Fruit fly (Drosophila melanogaster) whole organism, pupa: ENCODE data around the gene SKIP.

Experiments used
- CG10348 ChIP-seq: fragments of 200-800 bp; sonication (Bioruptor generic); IDR thresholded peaks from 2 replicates; pipeline ENCODE4 v1.3.6; 2022; ENCODE audit warnings: missing biosample characterization, missing genetic modification characterization
- CG12605 ChIP-seq: fragments of 200-800 bp; sonication (Bioruptor generic); IDR thresholded peaks from 2 replicates; pipeline ENCODE4 v1.3.6; 2022; ENCODE audit warnings: missing biosample characterization, missing genetic modification characterization
- CG13204 ChIP-seq: fragments of 200-800 bp; sonication (Bioruptor generic); optimal IDR thresholded peaks from 2 replicates; lab custom pipeline; 2018; ENCODE audit warnings: missing biosample characterization, mild to moderate bottlenecking, missing genetic modification characterization, moderate library complexity
- CG14655 ChIP-seq: fragments of 200-800 bp; sonication (Bioruptor generic); optimal IDR thresholded peaks from 3 replicates; lab custom pipeline; 2017; ENCODE audit warnings: mild to moderate bottlenecking, missing biosample characterization, missing genetic modification reagents, missing genetic modification characterization
- CG15710 ChIP-seq: fragments of 200-800 bp; sonication (Bioruptor generic); optimal IDR thresholded peaks from 2 replicates; lab custom pipeline; 2018; ENCODE audit warnings: missing biosample characterization, mild to moderate bottlenecking, missing genetic modification characterization, moderate library complexity
- CG17806 ChIP-seq: fragments of 200-800 bp; sonication (Bioruptor generic); optimal IDR thresholded peaks from 2 replicates; lab custom pipeline; 2018; ENCODE audit warnings: missing biosample characterization, mild to moderate bottlenecking, missing genetic modification characterization, moderate library complexity
- CG32121 ChIP-seq: fragments of 200-800 bp; sonication (Bioruptor generic); IDR thresholded peaks from 2 replicates; pipeline ENCODE4 v1.3.6; 2022; ENCODE audit warnings: missing biosample characterization, missing genetic modification characterization
- CG34367 ChIP-seq: fragments of 200-800 bp; sonication (Bioruptor generic); optimal IDR thresholded peaks from 2 replicates; lab custom pipeline; 2018; ENCODE audit warnings: missing biosample characterization, mild to moderate bottlenecking, missing genetic modification characterization
- CG4496 ChIP-seq: fragments of 200-800 bp; sonication (Bioruptor generic); IDR thresholded peaks from 3 replicates; pipeline ENCODE4 v1.3.6; 2022; ENCODE audit warnings: missing biosample characterization, missing genetic modification characterization
- CG8159 ChIP-seq: fragments of 200-800 bp; sonication (Bioruptor generic); optimal IDR thresholded peaks from 3 replicates; lab custom pipeline; 2018; ENCODE audit warnings: missing biosample characterization, mild to moderate bottlenecking, missing genetic modification characterization, moderate library complexity
- CG8301 ChIP-seq: fragments of 200-800 bp; sonication (Bioruptor generic); optimal IDR thresholded peaks from 2 replicates; lab custom pipeline; 2018; ENCODE audit warnings: missing biosample characterization, mild to moderate bottlenecking, missing genetic modification characterization
- CG9948 ChIP-seq: fragments of 200-800 bp; sonication (Bioruptor generic); optimal IDR thresholded peaks from 2 replicates; lab custom pipeline; 2018; ENCODE audit warnings: missing biosample characterization, mild to moderate bottlenecking, missing genetic modification characterization, moderate library complexity
- D1 ChIP-seq: fragments of 200-800 bp; sonication (Bioruptor generic); optimal IDR thresholded peaks from 2 replicates; lab custom pipeline; 2018; ENCODE audit warnings: missing biosample characterization, mild to moderate bottlenecking, missing genetic modification characterization, moderate library complexity
- EcR ChIP-seq: fragments of 200-800 bp; sonication (Bioruptor generic); optimal IDR thresholded peaks from 3 replicates; lab custom pipeline; 2019; ENCODE audit warnings: missing biosample characterization, missing genetic modification characterization, mild to moderate bottlenecking, moderate library complexity, missing genetic modification reagents
- Ets98B ChIP-seq: fragments of 200-800 bp; sonication (Bioruptor generic); IDR thresholded peaks from 2 replicates; pipeline ENCODE4 v1.3.6; 2022; ENCODE audit warnings: missing biosample characterization, missing genetic modification characterization
- Pif1A ChIP-seq: fragments of 200-800 bp; sonication (Bioruptor generic); optimal IDR thresholded peaks from 3 replicates; lab custom pipeline; 2016; ENCODE audit warnings: missing biosample characterization, missing genetic modification characterization
- Pif1B ChIP-seq: fragments of 200-800 bp; sonication (Bioruptor generic); optimal IDR thresholded peaks from 3 replicates; lab custom pipeline; 2016; ENCODE audit warnings: missing biosample characterization, missing genetic modification characterization
- Snoo ChIP-seq: fragments of 200-800 bp; sonication (Bioruptor generic); optimal IDR thresholded peaks from 3 replicates; lab custom pipeline; 2017; ENCODE audit warnings: missing biosample characterization, mild to moderate bottlenecking, missing genetic modification characterization, inconsistent platforms
- fd96Ca ChIP-seq: fragments of 200-800 bp; sonication (Bioruptor generic); IDR thresholded peaks from 3 replicates; pipeline ENCODE4 v1.3.6; 2022; ENCODE audit warnings: missing biosample characterization, missing genetic modification characterization
- gl ChIP-seq: fragments of 200-800 bp; sonication (Bioruptor generic); optimal IDR thresholded peaks from 2 replicates; lab custom pipeline; 2018; ENCODE audit warnings: missing biosample characterization, mild to moderate bottlenecking, missing genetic modification characterization
- rn ChIP-seq: fragments of 200-800 bp; sonication (Bioruptor generic); IDR thresholded peaks from 2 replicates; pipeline ENCODE4 v1.3.6; 2022; ENCODE audit warnings: missing biosample characterization, missing genetic modification characterization

Gene SKIP

DNA sequence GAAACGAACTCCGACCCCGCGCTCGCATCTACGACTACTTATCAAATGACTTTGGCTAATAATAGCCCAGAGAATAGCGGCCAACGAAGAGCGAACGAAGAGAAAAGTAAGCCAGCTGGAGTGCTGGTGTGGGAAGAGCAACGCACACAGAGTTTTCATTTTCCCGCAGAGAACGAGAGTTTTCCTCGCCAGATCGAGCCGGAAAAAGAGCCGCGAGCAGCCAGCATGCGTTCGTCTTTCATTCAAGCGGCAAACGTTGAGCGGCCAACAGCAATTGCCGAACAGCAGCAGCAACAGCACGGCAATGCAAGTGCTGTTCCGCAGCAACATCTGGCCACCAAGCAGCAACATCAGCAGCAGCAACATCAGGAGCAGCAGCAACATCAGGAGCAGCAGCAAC is 8.8 kb upstream of the SKIP start:
- TF ChIP-seq CG14655 (GFP tag; lab: Kevin White, UChicago) = no peak
- TF ChIP-seq Ets98B (GFP tag; lab: Robert Waterston, UW) = peak; percentile 53; the same call in 1 of the 2 replicates
- TF ChIP-seq fd96Ca (GFP tag; lab: Robert Waterston, UW) = 0 out of 3 replicates have a peak, but pooled peaks have one; percentile 22
- no peak for TF ChIP-seq CG8159 (tag; lab: Kevin White, UChicago)
- no peak for TF ChIP-seq CG13204 (GFP tag; lab: Kevin White, UChicago)
- TF ChIP-seq CG15710 (tag; lab: Kevin White, UChicago) = no peak
- no peak for TF ChIP-seq Pif1B (GFP tag; lab: Kevin White, UChicago)
- TF ChIP-seq CG4496 (GFP tag; lab: Robert Waterston, UW) = no peak
- no peak for TF ChIP-seq gl (tag; lab: Kevin White, UChicago)
- no peak for TF ChIP-seq CG8301 (tag; lab: Kevin White, UChicago)
- TF ChIP-seq rn (GFP tag; lab: Robert Waterston, UW) = no peak
- TF ChIP-seq CG34367 = no peak
- TF ChIP-seq CG10348 = no peak
- TF ChIP-seq CG9948 (tag; lab: Kevin White, UChicago) = no peak
- TF ChIP-seq D1 = no peak
- 0 out of 2 replicates have a peak, but pooled peaks have one; percentile 22 for TF ChIP-seq CG12605 (GFP tag; lab: Robert Waterston, UW)
- TF ChIP-seq Pif1A (GFP tag; lab: Kevin White, UChicago) = no peak
- TF ChIP-seq EcR = no peak
- no peak for TF ChIP-seq CG17806 (tag; lab: Kevin White, UChicago)
- no peak for TF ChIP-seq CG32121
- no peak for TF ChIP-seq Snoo

- TF ChIP-seq Snoo (no peak), CG8159 (tag; lab: Kevin White, UChicago) (no peak), CG32121 (no peak), fd96Ca (GFP tag; lab: Robert Waterston, UW) (no peak), CG13204 (GFP tag; lab: Kevin White, UChicago) (no peak), CG9948 (tag; lab: Kevin White, UChicago) (no peak), CG10348 (no peak), CG17806 (tag; lab: Kevin White, UChicago) (no peak), CG4496 (GFP tag; lab: Robert Waterston, UW) (no peak), CG8301 (tag; lab: Kevin White, UChicago) (no peak), CG14655 (GFP tag; lab: Kevin White, UChicago) (no peak), Ets98B (GFP tag; lab: Robert Waterston, UW) (no peak), EcR (no peak), CG12605 (GFP tag; lab: Robert Waterston, UW) (no peak), CG15710 (tag; lab: Kevin White, UChicago) (no peak), Pif1A (GFP tag; lab: Kevin White, UChicago) (no peak), CG34367 (no peak), D1 (no peak)
Observed at dm6 chr3R:22134462-22134861, 832 bp downstream of the SKIP start.

DNA sequence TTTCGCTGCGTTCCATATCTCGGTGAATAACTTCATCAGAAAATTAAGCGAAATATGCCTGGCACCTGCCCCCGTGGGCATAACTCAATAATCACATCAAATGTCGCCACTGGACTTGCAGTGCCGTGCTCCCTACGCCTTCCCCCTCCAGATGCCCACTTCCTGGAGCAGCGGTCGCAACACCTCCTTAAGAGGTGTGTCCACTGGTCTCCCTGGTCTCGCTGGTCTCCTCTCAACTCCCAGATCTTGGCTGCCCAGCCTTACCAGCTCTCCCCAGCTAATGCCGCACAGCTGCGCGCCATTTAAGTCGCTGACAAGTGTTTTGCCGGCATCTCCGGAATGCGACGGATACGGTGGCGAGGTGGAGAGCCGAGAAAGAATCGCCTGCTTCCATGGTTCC is 1.9 kb downstream of the SKIP start:
- TF ChIP-seq gl (tag; lab: Kevin White, UChicago) (no peak), CG4496 (GFP tag; lab: Robert Waterston, UW) (no peak)

- TF ChIP-seq CG12605 (GFP tag; lab: Robert Waterston, UW) (no peak), CG10348 (no peak), CG8301 (tag; lab: Kevin White, UChicago) (peak; percentile 30), gl (tag; lab: Kevin White, UChicago) (no peak), CG14655 (GFP tag; lab: Kevin White, UChicago) (peak; percentile 49), CG32121 (no peak), EcR (no peak), CG17806 (tag; lab: Kevin White, UChicago) (peak; percentile 40), CG13204 (GFP tag; lab: Kevin White, UChicago) (no peak), CG9948 (tag; lab: Kevin White, UChicago) (peak; percentile 60), rn (GFP tag; lab: Robert Waterston, UW) (no peak), Ets98B (GFP tag; lab: Robert Waterston, UW) (no peak), D1 (no peak), fd96Ca (GFP tag; lab: Robert Waterston, UW) (no peak), Snoo (no peak), Pif1B (GFP tag; lab: Kevin White, UChicago) (no peak), Pif1A (GFP tag; lab: Kevin White, UChicago) (peak; percentile 48), CG4496 (GFP tag; lab: Robert Waterston, UW) (no peak), CG15710 (tag; lab: Kevin White, UChicago) (peak; percentile 49), CG34367 (peak; percentile 24), CG8159 (tag; lab: Kevin White, UChicago) (peak; percentile 58)
Observed at dm6 chr3R:22136967-22137516, 3.4 kb downstream of the SKIP start.

DNA sequence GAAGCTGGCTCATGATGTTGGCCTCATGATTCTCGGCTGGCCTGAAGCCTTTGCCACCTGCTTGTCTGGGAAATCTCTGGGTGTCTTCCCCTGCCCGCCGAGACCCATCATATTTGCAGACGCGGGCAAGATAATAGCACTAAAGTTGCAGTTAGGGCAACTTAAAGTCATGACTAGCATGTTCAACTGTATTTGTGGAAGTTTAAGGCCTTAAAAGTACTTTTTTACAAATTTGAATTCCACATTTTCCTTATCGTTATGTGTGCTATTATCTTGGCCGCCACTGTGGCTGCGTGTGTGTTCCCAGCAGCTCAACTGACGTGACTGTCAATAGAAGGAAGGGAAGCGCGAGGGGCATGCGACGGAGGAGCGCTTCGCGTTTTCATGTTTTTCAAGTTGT is 5.5 kb downstream of the SKIP start:
- TF ChIP-seq CG17806 (tag; lab: Kevin White, UChicago) (peak; percentile 91), CG34367 (peak; percentile 92), D1 (peak; percentile 75), CG15710 (tag; lab: Kevin White, UChicago) (peak; percentile 90), CG10348 (0 out of 2 replicates have a peak, but pooled peaks have one; percentile 11), Pif1B (GFP tag; lab: Kevin White, UChicago) (peak; percentile 87), CG8159 (tag; lab: Kevin White, UChicago) (peak; percentile 91), CG4496 (GFP tag; lab: Robert Waterston, UW) (no peak), CG14655 (GFP tag; lab: Kevin White, UChicago) (peak; percentile 93), rn (GFP tag; lab: Robert Waterston, UW) (peak; percentile 84), gl (tag; lab: Kevin White, UChicago) (peak; percentile 89), CG9948 (tag; lab: Kevin White, UChicago) (peak; percentile 94), Snoo (peak; percentile 75), EcR (no peak), Ets98B (GFP tag; lab: Robert Waterston, UW) (peak; percentile 92), fd96Ca (GFP tag; lab: Robert Waterston, UW) (peak; percentile 95), CG13204 (GFP tag; lab: Kevin White, UChicago) (peak; percentile 85), CG8301 (tag; lab: Kevin White, UChicago) (peak; percentile 97), CG12605 (GFP tag; lab: Robert Waterston, UW) (peak; percentile 91), CG32121 (peak; percentile 84), Pif1A (GFP tag; lab: Kevin White, UChicago) (peak; percentile 90)
